Worm (Caenorhabditis elegans) whole organism, late embryonic: ENCODE measurements around the gene srw-26.

Source experiments
- K02D7.2 ChIP-seq: sonication (generic microtip); optimal IDR thresholded peaks from 2 replicates; lab custom pipeline; 2017; ENCODE audit warnings: mild to moderate bottlenecking, missing genetic modification characterization, missing compliant biosample characterization
- ceh-19 ChIP-seq: fragments of 200-800 bp; sonication (Bioruptor generic); optimal IDR thresholded peaks from 2 replicates; lab custom pipeline; 2018; ENCODE audit warnings: mild to moderate bottlenecking, missing genetic modification characterization, missing compliant biosample characterization
- ceh-9 ChIP-seq: sonication (generic microtip); optimal IDR thresholded peaks from 2 replicates; lab custom pipeline; 2016; ENCODE audit warnings: mild to moderate bottlenecking, missing genetic modification characterization, inconsistent platforms, missing compliant biosample characterization
- hlh-6 ChIP-seq: sonication (generic microtip); optimal IDR thresholded peaks from 2 replicates; lab custom pipeline; 2016; ENCODE audit warnings: missing genotype, missing genetic modification characterization, missing compliant biosample characterization
- nhr-11 ChIP-seq: fragments of 150-350 bp; optimal IDR thresholded peaks from 2 replicates; lab custom pipeline; 2014; ENCODE audit warnings: missing biosample characterization, missing genetic modification characterization
- pha-4 ChIP-seq: fragments of 150-350 bp; optimal IDR thresholded peaks from 2 replicates; lab custom pipeline; 2018; ENCODE audit warnings: missing biosample characterization, missing genetic modification reagents, missing genetic modification characterization
- sox-4 ChIP-seq: sonication (generic microtip); optimal IDR thresholded peaks from 2 replicates; lab custom pipeline; 2017; ENCODE audit warnings: mild to moderate bottlenecking, missing genetic modification characterization, inconsistent platforms, missing compliant biosample characterization
- tbx-2 ChIP-seq: sonication (generic microtip); optimal IDR thresholded peaks from 2 replicates; lab custom pipeline; 2016; ENCODE audit warnings: missing genetic modification characterization, missing compliant biosample characterization
- unc-86 ChIP-seq: sonication (generic microtip); optimal IDR thresholded peaks from 2 replicates; lab custom pipeline; 2016; ENCODE audit warnings: missing genetic modification characterization, missing compliant biosample characterization

ce11 chrV:15922979-15923378, 9.3 kb downstream of the srw-26 start, which contains the start of gene F35E8.13:
- TF ChIP-seq K02D7.2 = no peak
- TF ChIP-seq pha-4 (tag; lab: Kevin White, UChicago) = no peak
- TF ChIP-seq nhr-11 (tag; lab: Kevin White, UChicago) = no peak
- no peak for TF ChIP-seq sox-4 (tag; lab: Kevin White, UChicago)
- TF ChIP-seq ceh-19 (GFP tag; lab: Kevin White, UChicago) = no peak
- TF ChIP-seq unc-86 (tag; lab: Kevin White, UChicago) = no peak
- TF ChIP-seq ceh-9 (tag; lab: Kevin White, UChicago) = no peak
- no peak for TF ChIP-seq hlh-6 (tag; lab: Kevin White, UChicago)
- no peak for TF ChIP-seq tbx-2 (tag; lab: Kevin White, UChicago)
